Worm (Caenorhabditis elegans): ENCODE measurements around the gene nhr-274.

DNA sequence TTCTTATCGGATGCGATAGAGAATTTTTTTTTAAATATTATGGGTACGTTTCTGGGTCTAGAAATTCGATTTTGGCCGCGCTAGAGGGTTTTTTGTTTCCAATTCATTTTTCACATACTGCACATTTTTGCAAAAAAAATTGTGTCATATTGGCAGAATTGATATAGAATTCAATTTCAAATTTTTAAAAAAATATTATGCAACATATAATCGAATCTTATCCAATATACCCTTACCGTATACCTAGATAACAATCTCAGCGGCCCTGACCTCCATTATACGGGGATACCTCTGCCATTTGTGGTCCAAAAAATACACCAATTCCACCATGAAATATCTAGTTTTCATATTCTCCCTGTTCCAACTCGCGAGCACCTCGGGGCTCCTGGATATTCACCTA lies 13.4 kb downstream of the nhr-274 start, which contains the start of gene cpg-24:
- no peak for TF ChIP-seq nhr-12 (tag; optimal IDR thresholded peaks at IDR 0.05)
- TF ChIP-seq nhr-11 (tag; optimal IDR thresholded peaks at IDR 0.05): no peak
- no peak for TF ChIP-seq ama-1 (optimal IDR thresholded peaks at IDR 0.05)
- TF ChIP-seq ztf-4 (tag; optimal IDR thresholded peaks at IDR 0.05): no peak
- TF ChIP-seq lin-39 (tag; optimal IDR thresholded peaks at IDR 0.05): no peak

Measured in whole organism, L3 larva.